Worm (Caenorhabditis elegans) whole organism, L4/young adult: ENCODE data around the gene spsb-2.

Experiments
- W03F9.2 ChIP-seq: fragments of 150-350 bp; optimal IDR thresholded peaks from 2 replicates; lab custom pipeline; 2014; ENCODE audit warnings: missing biosample characterization, missing genetic modification characterization
- dao-5 ChIP-seq: sonication (generic microtip); optimal IDR thresholded peaks from 2 replicates; lab custom pipeline; 2016; ENCODE audit warnings: missing genotype, missing genetic modification characterization, moderate library complexity, missing compliant biosample characterization
- him-1 ChIP-seq: sonication (generic microtip); optimal IDR thresholded peaks from 2 replicates; lab custom pipeline; 2016; ENCODE audit warnings: missing genotype, missing genetic modification reagents, missing genetic modification characterization, missing compliant biosample characterization

DNA sequence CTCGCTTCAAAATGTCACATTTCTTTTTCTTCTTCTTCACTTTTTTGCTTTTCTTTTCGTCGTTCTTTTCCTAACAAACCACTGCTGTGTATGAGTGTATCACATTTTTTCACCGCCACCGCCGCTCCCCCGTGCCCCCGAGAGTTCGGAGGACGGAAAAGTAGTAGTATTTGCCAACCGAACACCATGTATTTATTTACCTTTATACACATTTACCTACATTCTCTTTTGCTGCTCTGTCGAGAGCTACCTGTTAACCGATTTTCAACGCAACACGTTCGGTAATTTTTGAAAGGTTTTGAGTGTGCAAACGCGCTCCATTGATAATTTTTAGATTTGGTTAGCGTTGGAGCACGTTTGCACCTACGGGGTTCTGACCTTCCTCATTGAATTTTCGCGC lies 23.9 kb upstream of the spsb-2 start:
- TF ChIP-seq him-1 (tag; lab: Kevin White, UChicago) (no peak), W03F9.2 (tag; lab: Kevin White, UChicago) (no peak), dao-5 (tag; lab: Kevin White, UChicago) (no peak)
